Fruit fly (Drosophila melanogaster) whole organism, adult: ENCODE data around the gene CG45428.

ENCODE experiments used
- CG14711 ChIP-seq: fragments of 200-800 bp; sonication (Bioruptor generic); optimal IDR thresholded peaks from 2 replicates; lab custom pipeline; 2018; ENCODE audit warnings: missing biosample characterization, mild to moderate bottlenecking, missing genetic modification characterization, moderate library complexity
- CG5204 ChIP-seq: fragments of 200-800 bp; sonication (Bioruptor generic); optimal IDR thresholded peaks from 2 replicates; lab custom pipeline; 2016; ENCODE audit warnings: missing biosample characterization, missing genetic modification characterization
- CG7101 ChIP-seq: fragments of 200-800 bp; sonication (Bioruptor generic); optimal IDR thresholded peaks from 2 replicates; lab custom pipeline; 2018; ENCODE audit warnings: missing biosample characterization, mild to moderate bottlenecking, missing genetic modification characterization, moderate library complexity
- Hr96 ChIP-seq: fragments of 200-800 bp; sonication (Bioruptor generic); optimal IDR thresholded peaks from 2 replicates; lab custom pipeline; 2016; ENCODE audit warnings: missing biosample characterization, missing genetic modification characterization
- kay ChIP-seq: fragments of 200-800 bp; sonication (Bioruptor generic); peaks from one replicate; lab custom pipeline; 2016; ENCODE audit warnings: missing biosample characterization, missing genetic modification characterization, borderline replicate concordance

DNA sequence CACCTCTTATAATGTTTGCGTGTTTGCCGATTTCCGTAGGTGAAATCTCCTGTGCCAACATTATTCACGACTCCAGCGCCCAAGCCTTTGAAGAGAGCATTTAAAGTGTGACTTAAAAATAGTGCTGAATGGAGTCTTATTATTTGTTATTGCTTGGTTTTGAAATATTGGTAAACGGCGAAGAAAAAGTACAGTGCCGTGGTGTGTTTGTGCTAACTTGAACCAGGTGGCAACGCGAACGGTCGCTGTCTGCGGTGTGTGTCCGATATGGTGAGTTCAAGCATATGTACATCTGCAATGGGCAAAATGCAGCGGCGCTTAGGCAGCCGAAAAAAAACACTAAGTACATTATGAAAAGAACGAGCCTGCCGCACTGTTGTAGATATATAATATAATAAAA, 41.1 kb upstream of the CG45428 start:
- peak; percentile 38 for TF ChIP-seq CG7101 (tag; lab: Kevin White, UChicago)
- no peak for TF ChIP-seq CG5204 (GFP tag; lab: Kevin White, UChicago)
- TF ChIP-seq Hr96 (GFP tag; lab: Kevin White, UChicago), result no peak
- TF ChIP-seq CG14711, result no peak
- no peak for TF ChIP-seq kay (GFP tag; lab: Kevin White, UChicago)
